Worm (Caenorhabditis elegans) whole organism, early embryonic: ENCODE results near the gene nsph-4.2.
"Not testable (repeated sequence)": the region's sequence is repeated elsewhere in the genome, so short reads cannot be mapped to it uniquely, and the experiment has no call there.

Experiments
- B0310.2 ChIP-seq: sonication (generic microtip); optimal IDR thresholded peaks from 2 replicates; lab custom pipeline; 2016; ENCODE audit warnings: mild to moderate bottlenecking, missing genetic modification characterization, missing compliant biosample characterization
- F13C5.2 ChIP-seq: sonication (generic microtip); optimal IDR thresholded peaks from 2 replicates; lab custom pipeline; 2017; ENCODE audit warnings: mild to moderate bottlenecking, missing genetic modification characterization, inconsistent platforms, missing compliant biosample characterization
- aly-1 ChIP-seq: sonication (generic microtip); optimal IDR thresholded peaks from 2 replicates; lab custom pipeline; 2016; ENCODE audit warnings: missing genetic modification characterization, missing compliant biosample characterization
- ama-1 ChIP-seq: fragments of 150-350 bp; optimal IDR thresholded peaks from 2 replicates; lab custom pipeline; 2014
- ceh-13 ChIP-seq: fragments of 200-800 bp; sonication (Bioruptor generic); optimal IDR thresholded peaks from 2 replicates; lab custom pipeline; 2018; ENCODE audit warnings: mild to moderate bottlenecking, missing genetic modification characterization, missing compliant biosample characterization
- ceh-36 ChIP-seq: sonication (generic microtip); optimal IDR thresholded peaks from 2 replicates; lab custom pipeline; 2016; ENCODE audit warnings: missing genetic modification characterization, inconsistent platforms, missing compliant biosample characterization
- ets-7 ChIP-seq: sonication (generic microtip); optimal IDR thresholded peaks from 2 replicates; lab custom pipeline; 2016; ENCODE audit warnings: missing genotype, missing genetic modification characterization, missing compliant biosample characterization
- flt-1 ChIP-seq: fragments of 200-800 bp; sonication (Bioruptor generic); IDR thresholded peaks from 2 replicates; pipeline ENCODE4 v1.3.6; 2022; ENCODE audit warnings: missing genetic modification characterization, missing compliant biosample characterization
- hmbx-1 ChIP-seq: sonication (generic microtip); optimal IDR thresholded peaks from 2 replicates; lab custom pipeline; 2016; ENCODE audit warnings: mild to moderate bottlenecking, missing genetic modification characterization, missing compliant biosample characterization
- hmg-4 ChIP-seq: fragments of 200-800 bp; sonication (Bioruptor generic); optimal IDR thresholded peaks from 2 replicates; lab custom pipeline; 2018; ENCODE audit warnings: mild to moderate bottlenecking, missing genetic modification characterization, missing compliant biosample characterization
- hnd-1 ChIP-seq: sonication (generic microtip); optimal IDR thresholded peaks from 2 replicates; lab custom pipeline; 2016; ENCODE audit warnings: missing genetic modification characterization, missing compliant biosample characterization
- pes-1 ChIP-seq: fragments of 200-800 bp; sonication (Bioruptor generic); IDR thresholded peaks from 2 replicates; pipeline ENCODE4 v1.3.6; 2022; ENCODE audit warnings: missing genetic modification reagents, missing genetic modification characterization, missing compliant biosample characterization
- scrt-1 ChIP-seq: fragments of 200-800 bp; sonication (Bioruptor generic); IDR thresholded peaks from 2 replicates; pipeline ENCODE4 v1.3.6; 2022; ENCODE audit warnings: missing genetic modification characterization, missing compliant biosample characterization
- sea-1 ChIP-seq: fragments of 200-800 bp; sonication (Bioruptor generic); conservative IDR thresholded peaks from 2 replicates; pipeline ENCODE4 v1.3.6; 2022; ENCODE audit warnings: missing genetic modification characterization, missing compliant biosample characterization
- tbx-11 ChIP-seq: fragments of 200-800 bp; sonication (Bioruptor generic); IDR thresholded peaks from 2 replicates; pipeline ENCODE4 v1.3.6; 2022; ENCODE audit warnings: missing genetic modification characterization, missing compliant biosample characterization
- tbx-37 ChIP-seq: fragments of 200-800 bp; sonication (Bioruptor generic); conservative IDR thresholded peaks from 2 replicates; pipeline ENCODE4 v1.3.6; 2022; ENCODE audit warnings: missing genetic modification reagents, missing genetic modification characterization, missing compliant biosample characterization
- tra-4 ChIP-seq: sonication (generic microtip); optimal IDR thresholded peaks from 2 replicates; lab custom pipeline; 2017; ENCODE audit warnings: missing genetic modification characterization, missing compliant biosample characterization

The nsph-4.2 gene

DNA sequence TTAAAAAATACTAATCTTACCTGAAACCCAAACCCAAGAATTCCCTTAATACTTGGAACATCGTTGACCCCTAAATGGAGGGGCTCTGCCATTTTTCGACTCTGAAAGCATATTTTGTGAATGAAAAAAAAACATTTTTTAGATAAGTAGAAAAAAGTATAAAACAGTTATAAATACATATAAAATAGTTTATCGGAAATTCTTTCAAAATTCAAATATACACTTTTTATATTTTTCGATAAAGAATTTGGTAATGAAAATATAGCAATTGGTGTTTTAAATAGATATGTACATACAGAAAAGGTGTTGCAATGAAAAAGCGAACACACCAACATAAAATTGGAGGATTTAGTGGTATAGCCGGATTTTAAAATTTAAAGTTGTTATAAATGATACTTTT is 3.5 kb upstream of the nsph-4.2 start, which contains the start of gene Y59E9AL.4:
Gene Y59E9AL.4 (minus strand): TSS at position 101 of the 400 bp plus-strand sequence.
- TF ChIP-seq aly-1 (tag; lab: Kevin White, UChicago) (no peak), pes-1 (GFP tag; lab: Robert Waterston, UW) (no peak), tbx-37 (no peak), B0310.2 (tag; lab: Kevin White, UChicago) (no peak)

DNA sequence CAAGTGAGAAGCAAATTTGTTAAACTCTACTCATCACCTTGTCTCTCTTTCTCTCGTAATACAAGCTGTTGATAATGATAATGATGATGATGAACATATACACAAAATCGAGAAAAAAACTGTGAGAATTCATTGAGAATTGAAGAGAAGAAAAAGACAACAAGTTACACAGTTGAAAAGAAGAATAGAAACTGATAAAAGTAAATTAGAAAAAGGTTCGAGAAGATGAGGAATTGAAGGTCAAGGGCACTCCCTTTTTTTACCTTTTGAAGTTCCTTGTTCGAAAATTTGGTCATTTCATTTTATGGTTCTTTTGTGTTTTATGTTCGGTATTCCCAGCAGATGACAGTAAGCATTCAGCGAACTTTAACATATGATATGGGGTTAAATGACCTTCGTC is 2.2 kb upstream of the nsph-4.2 start:
- no peak for TF ChIP-seq hmg-4 (GFP tag; lab: Kevin White, UChicago)
- TF ChIP-seq pes-1 (GFP tag; lab: Robert Waterston, UW), result no peak
- TF ChIP-seq aly-1 (tag; lab: Kevin White, UChicago), result no peak
- TF ChIP-seq tbx-37, result no peak

DNA sequence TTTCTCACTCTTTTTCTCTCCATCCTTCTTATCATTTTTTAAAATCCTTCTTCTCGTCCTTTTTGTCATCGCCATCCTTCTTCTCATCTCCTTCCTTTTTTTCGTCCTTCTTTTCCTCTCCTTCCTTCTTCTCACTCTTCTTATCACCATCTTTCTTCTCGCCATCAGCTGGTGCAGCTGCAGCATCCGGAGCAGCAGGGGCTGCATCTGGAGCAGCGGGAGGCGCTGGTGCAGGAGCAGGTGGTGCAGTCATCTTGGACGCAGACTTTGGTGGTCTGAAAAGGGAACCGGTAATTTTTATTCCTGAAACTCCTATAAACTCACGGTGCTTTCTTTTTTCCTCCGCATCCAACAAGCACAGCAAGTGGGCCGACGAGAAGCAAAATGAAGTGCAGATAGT is 3.1 kb downstream of the nsph-4.2 start:
- TF ChIP-seq ets-7 (tag; lab: Kevin White, UChicago), result no peak
- TF ChIP-seq tra-4 (tag; lab: Kevin White, UChicago), result no peak
- no peak for TF ChIP-seq B0310.2 (tag; lab: Kevin White, UChicago)
- TF ChIP-seq sea-1 (GFP tag; lab: Robert Waterston, UW), result no peak
- no peak for TF ChIP-seq tbx-37
- TF ChIP-seq aly-1 (tag; lab: Kevin White, UChicago), result no peak
- no peak for TF ChIP-seq pes-1 (GFP tag; lab: Robert Waterston, UW)
- no peak for TF ChIP-seq ceh-36 (tag; lab: Kevin White, UChicago)
- no peak for TF ChIP-seq hmg-4 (GFP tag; lab: Kevin White, UChicago)
- no peak for TF ChIP-seq scrt-1 (GFP tag; lab: Robert Waterston, UW)
- TF ChIP-seq hnd-1 (tag; lab: Kevin White, UChicago), result no peak
- no peak for TF ChIP-seq ceh-13 (GFP tag; lab: Kevin White, UChicago)

DNA sequence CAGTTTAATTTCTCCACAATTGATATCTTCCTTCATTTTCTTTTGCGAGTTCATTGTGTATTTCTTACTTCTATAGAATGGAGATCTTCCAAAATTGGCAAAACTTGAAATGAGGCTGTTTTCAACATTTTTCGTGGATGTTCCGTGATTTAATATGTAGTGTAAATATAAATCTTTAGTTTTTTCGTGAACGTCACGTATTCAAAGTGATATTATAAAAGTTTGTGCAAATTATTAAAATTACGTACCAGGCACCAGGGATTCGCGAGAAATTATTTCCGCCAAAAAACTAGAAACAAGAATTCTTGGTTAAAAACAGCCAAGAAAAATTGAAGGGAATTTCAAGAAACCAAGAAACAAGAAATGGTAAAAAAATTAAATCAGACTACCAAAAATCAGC is 5.6 kb downstream of the nsph-4.2 start, which contains the start of gene Y59E9AL.8:
Gene Y59E9AL.8 (minus strand): TSS at position 101 of the 400 bp plus-strand sequence.
- TF ChIP-seq ets-7 (tag; lab: Kevin White, UChicago) (no peak), hnd-1 (tag; lab: Kevin White, UChicago) (no peak), tbx-11 (GFP tag; lab: Robert Waterston, UW) (no peak), sea-1 (GFP tag; lab: Robert Waterston, UW) (no peak), scrt-1 (GFP tag; lab: Robert Waterston, UW) (no peak), ama-1 (no peak), tra-4 (tag; lab: Kevin White, UChicago) (no peak), pes-1 (GFP tag; lab: Robert Waterston, UW) (no peak), ceh-36 (tag; lab: Kevin White, UChicago) (no peak), aly-1 (tag; lab: Kevin White, UChicago) (no peak), hmg-4 (GFP tag; lab: Kevin White, UChicago) (no peak), flt-1 (no peak), ceh-13 (GFP tag; lab: Kevin White, UChicago) (no peak), F13C5.2 (tag; lab: Kevin White, UChicago) (no peak), hmbx-1 (tag; lab: Kevin White, UChicago) (no peak), B0310.2 (tag; lab: Kevin White, UChicago) (no peak), tbx-37 (no peak)

DNA sequence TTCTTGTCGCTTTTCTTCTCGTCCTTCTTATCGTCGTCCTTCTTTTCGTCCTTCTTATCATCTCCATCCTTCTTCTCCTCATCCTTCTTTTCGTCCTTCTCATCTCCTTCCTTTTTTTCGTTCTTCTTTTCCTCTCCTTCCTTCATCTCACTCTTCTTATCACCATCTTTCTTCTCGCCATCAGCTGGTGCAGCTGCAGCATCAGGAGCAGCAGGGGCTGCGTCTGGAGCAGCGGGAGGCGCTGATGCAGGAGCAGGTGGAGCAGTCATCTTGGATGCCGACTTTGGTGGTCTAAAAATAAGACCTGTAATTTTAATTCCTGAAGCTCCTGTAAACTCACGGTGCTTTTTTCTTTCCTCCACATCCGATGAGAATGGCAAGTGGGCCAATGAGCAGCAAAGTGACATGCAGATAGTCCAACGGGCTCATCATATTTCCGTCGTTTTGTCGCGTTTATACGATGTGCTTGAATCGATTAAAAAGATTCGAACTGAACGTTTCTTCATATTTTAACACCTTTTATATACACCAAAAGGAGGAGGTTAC is 6.8 kb downstream of the nsph-4.2 start, which contains the start of gene cylc-1:
Gene cylc-1 (minus strand): TSS at position 496 of the 546 bp plus-strand sequence.
- TF ChIP-seq scrt-1 (GFP tag; lab: Robert Waterston, UW); ceh-36 (tag; lab: Kevin White, UChicago); hmbx-1 (tag; lab: Kevin White, UChicago): not testable (repeated sequence)

DNA sequence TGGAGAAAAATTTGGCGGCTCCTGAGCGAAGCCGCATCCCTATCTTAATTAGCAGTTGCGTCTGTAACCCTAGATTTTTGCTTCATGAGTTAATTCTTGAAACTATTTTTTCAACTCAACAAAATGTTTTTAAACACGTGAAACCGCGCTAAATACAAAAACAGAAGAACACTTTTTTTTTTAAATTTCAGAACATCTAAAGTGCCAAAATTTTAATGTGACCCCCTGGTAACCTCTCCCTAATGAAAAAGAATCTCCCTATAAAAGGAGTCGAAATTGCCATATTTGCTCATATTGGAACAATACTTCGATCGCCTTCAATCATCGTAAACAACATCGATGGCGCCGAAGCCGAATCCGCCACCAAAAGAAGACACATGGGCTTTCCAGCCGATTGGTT is 8.0 kb downstream of the nsph-4.2 start, which contains the start of gene nsph-4.1:
Gene nsph-4.1 (plus strand): TSS at position 301 of the 400 bp plus-strand sequence.
- TF ChIP-seq sea-1 (GFP tag; lab: Robert Waterston, UW); hnd-1 (tag; lab: Kevin White, UChicago); hmg-4 (GFP tag; lab: Kevin White, UChicago): not testable (repeated sequence)

DNA sequence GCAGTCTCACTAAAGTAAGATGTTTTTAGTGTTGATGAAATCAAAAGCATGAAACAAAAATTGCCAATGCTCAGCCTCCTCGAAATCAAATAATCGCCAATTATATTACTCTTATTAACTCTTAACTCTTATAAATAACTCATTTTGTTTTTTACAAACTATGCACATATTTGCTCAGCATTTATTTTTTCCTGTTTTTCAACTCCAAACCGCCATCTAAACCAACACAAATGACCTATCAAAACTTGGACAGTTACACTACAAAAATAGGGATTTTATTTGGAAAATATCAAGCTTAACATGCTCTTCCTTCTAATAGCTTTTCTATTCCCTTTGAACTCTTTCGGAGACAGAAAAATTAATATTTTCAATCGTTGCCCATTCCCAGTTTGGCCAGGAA is 10.0 kb downstream of the nsph-4.2 start, which contains the start of gene thn-6:
Gene thn-6 (plus strand): TSS at position 301 of the 400 bp plus-strand sequence.
- TF ChIP-seq hnd-1 (tag; lab: Kevin White, UChicago) (no peak), B0310.2 (tag; lab: Kevin White, UChicago) (no peak), tbx-11 (GFP tag; lab: Robert Waterston, UW) (no peak), tra-4 (tag; lab: Kevin White, UChicago) (no peak), scrt-1 (GFP tag; lab: Robert Waterston, UW) (no peak), ceh-13 (GFP tag; lab: Kevin White, UChicago) (no peak), F13C5.2 (tag; lab: Kevin White, UChicago) (no peak), ceh-36 (tag; lab: Kevin White, UChicago) (no peak), tbx-37 (no peak), ama-1 (no peak), pes-1 (GFP tag; lab: Robert Waterston, UW) (no peak)

DNA sequence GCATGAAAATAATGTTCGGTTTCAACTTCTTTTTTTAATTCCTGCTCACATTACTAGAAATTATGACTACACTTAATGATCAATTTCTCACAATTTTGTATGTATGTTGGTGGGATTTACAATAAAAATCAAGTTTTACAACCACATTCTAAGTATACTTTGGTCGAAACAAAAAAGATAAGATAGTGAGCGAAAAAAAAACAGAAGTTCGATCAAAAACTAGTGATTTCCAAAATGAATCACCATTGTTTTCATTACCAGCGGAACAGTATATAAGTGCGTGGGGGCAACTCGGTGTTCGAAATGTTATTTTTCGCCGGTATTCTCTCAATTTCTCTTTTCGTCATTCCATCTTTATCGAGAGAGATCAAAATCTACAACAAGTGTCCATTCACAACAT is 11.9 kb downstream of the nsph-4.2 start, which contains the start of gene thn-5:
Gene thn-5 (plus strand): TSS at position 301 of the 400 bp plus-strand sequence.
- no peak for TF ChIP-seq F13C5.2 (tag; lab: Kevin White, UChicago)
- no peak for TF ChIP-seq scrt-1 (GFP tag; lab: Robert Waterston, UW)
- no peak for TF ChIP-seq tbx-11 (GFP tag; lab: Robert Waterston, UW)
- TF ChIP-seq aly-1 (tag; lab: Kevin White, UChicago), result no peak
- no peak for TF ChIP-seq tbx-37
- TF ChIP-seq sea-1 (GFP tag; lab: Robert Waterston, UW), result no peak
